Worm (Caenorhabditis elegans): ENCODE results near the gene Y8A9A.2.

- TF ChIP-seq elt-1 (tag; optimal IDR thresholded peaks at IDR 0.05) (no peak), nhr-23 (tag; optimal IDR thresholded peaks at IDR 0.05) (no peak), ama-1 (optimal IDR thresholded peaks at IDR 0.05) (no peak), eor-1 (tag; optimal IDR thresholded peaks at IDR 0.05) (no peak), unc-39 (tag; optimal IDR thresholded peaks at IDR 0.05) (no peak)
Measured at ce11 chrII:3805518-3805917, 10.1 kb downstream of the Y8A9A.2 start.

Measured in whole organism, L3 larva.